Fruit fly (Drosophila melanogaster): ENCODE data around the gene CG9109.
A peak's percentile ranks its signal among the peaks of the same experiment; 100 is the strongest.

dm6 chr2L:5980862-5981432 is 53.3 kb downstream of the CG9109 start, which contains the start of gene chic:
- TF ChIP-seq CG9139 (GFP tag; optimal IDR thresholded peaks at IDR 0.05): no peak
- peak; percentile 68 for TF ChIP-seq CG6854 (GFP tag; optimal IDR thresholded peaks at IDR 0.05)
- peak; percentile 2 to 29 for TF ChIP-seq ss (GFP tag; optimal IDR thresholded peaks at IDR 0.05)
- no peak for TF ChIP-seq CG3032 (tag; optimal IDR thresholded peaks at IDR 0.05)
- no peak for TF ChIP-seq CG8632 (GFP tag; optimal IDR thresholded peaks at IDR 0.05)
- TF ChIP-seq CG6163 (GFP tag; IDR thresholded peaks at IDR 0.05): no peak
- TF ChIP-seq Ets96B (tag; optimal IDR thresholded peaks at IDR 0.05): peak; percentile 19
- TF ChIP-seq CG1621 (tag; optimal IDR thresholded peaks at IDR 0.05): no peak
- TF ChIP-seq cyc (GFP tag; optimal IDR thresholded peaks at IDR 0.05): peak; percentile 1
- no peak for TF ChIP-seq fd85E (GFP tag; optimal IDR thresholded peaks at IDR 0.05)
- TF ChIP-seq Hr39 (GFP tag; optimal IDR thresholded peaks at IDR 0.05): peak; percentile 19
- no peak for TF ChIP-seq achi (GFP tag; optimal IDR thresholded peaks at IDR 0.05)

Data from whole organism, prepupa.